Worm (Caenorhabditis elegans): ENCODE results near the gene T26C5.4.

T26C5.4 gene

DNA sequence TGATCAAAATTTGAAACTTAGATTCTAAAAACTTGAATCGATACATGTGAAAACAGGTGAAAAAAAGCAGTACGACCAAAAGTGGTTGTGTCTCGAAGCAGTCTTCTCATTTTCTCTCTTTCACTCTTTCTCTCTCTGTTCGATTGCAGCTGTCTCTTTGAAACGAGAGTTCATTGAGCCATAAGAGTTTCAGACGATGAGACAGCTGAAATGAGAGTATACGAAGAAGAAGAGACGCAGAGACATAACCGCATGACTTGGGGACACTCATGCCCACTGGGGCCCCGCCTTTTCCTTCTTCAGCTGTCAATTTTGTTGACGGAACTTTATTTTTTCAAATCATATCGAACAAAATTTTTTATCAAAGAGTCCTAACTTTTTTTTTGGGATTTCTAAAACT is 23.7 kb upstream of the T26C5.4 start (continued):
- TF ChIP-seq ceh-58 (GFP tag; IDR thresholded peaks at IDR 0.05) (no peak), ztf-18 (tag; optimal IDR thresholded peaks at IDR 0.05) (peak; percentile 16), rec-8 (tag; optimal IDR thresholded peaks at IDR 0.05) (no peak), lir-1 (GFP tag; conservative IDR thresholded peaks at IDR 0.05) (peak; percentile 51; the same call in 1 of the 2 replicates), cebp-1 (GFP tag; IDR thresholded peaks at IDR 0.05) (no peak), cebp-1 (tag; optimal IDR thresholded peaks at IDR 0.05) (peak; percentile 78), tbp1 (GFP tag; optimal IDR thresholded peaks at IDR 0.05) (peak; percentile 48), attf-6 (GFP tag; IDR thresholded peaks at IDR 0.05) (no peak), hmg-1.2 (GFP tag; IDR thresholded peaks at IDR 0.05) (peak; percentile 98), T26A5.8 (tag; optimal IDR thresholded peaks at IDR 0.05) (no peak), lin-26 (GFP tag; IDR thresholded peaks at IDR 0.05) (peak; percentile 71), dpff-1 (tag; optimal IDR thresholded peaks at IDR 0.05) (no peak), rcor-1 (GFP tag; IDR thresholded peaks at IDR 0.05) (no peak), sdz-38 (tag; optimal IDR thresholded peaks at IDR 0.05) (no peak)

DNA sequence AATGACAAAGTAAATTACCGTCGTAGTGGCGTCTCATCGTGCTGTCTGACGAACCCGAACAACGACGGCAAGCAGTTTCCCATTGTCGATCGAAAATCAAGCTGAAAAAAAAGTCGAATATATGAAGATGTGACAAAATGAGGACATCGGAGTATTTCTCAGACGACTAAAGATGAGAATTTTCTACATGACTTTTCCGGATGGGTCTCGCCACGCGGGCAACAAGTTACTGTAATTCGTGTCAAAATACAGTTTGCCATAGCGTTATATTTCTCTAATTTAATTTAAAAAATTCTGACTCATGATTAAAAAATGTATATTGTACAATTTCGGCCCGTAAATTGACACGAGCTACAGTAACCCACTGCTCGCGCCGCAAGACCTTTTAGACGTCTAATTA is 22.6 kb upstream of the T26C5.4 start, which contains the start of gene C01G6.4:
TSS of gene C01G6.4 (minus strand) at position 101 of the 400 bp plus-strand sequence.
- no peak for TF ChIP-seq mcd-1 (GFP tag; IDR thresholded peaks at IDR 0.05)

DNA sequence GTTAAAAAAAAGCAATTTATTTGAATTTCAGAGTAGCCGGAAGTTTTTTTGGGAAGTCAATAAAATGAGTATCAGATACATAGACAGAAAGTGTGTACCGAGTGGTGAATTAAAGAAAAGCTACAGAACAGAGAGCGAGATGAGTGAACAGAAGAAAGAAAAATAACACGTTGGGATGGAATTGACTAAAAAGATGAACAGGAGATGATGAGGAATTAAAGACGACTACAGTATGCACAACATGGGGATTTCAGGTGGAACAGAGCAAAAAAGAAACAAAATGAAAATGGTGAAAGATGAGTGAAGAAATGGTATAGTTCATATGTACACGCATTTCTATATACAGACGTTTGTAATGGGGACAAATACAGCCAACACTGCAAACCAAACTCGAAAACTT is 21.0 kb upstream of the T26C5.4 start:
- no peak for TF ChIP-seq lsl-1 (GFP tag; optimal IDR thresholded peaks at IDR 0.05)
- no peak for TF ChIP-seq rcor-1 (GFP tag; IDR thresholded peaks at IDR 0.05)
- no peak for TF ChIP-seq ceh-79 (tag; optimal IDR thresholded peaks at IDR 0.05)
- no peak for TF ChIP-seq lin-40 (tag; optimal IDR thresholded peaks at IDR 0.05)
- no peak for TF ChIP-seq atf-7 (tag; optimal IDR thresholded peaks at IDR 0.05)
- TF ChIP-seq ets-4 (GFP tag; optimal IDR thresholded peaks at IDR 0.05): no peak

- TF ChIP-seq sptf-2 (GFP tag; optimal IDR thresholded peaks at IDR 0.05) (no peak), nhr-27 (tag; optimal IDR thresholded peaks at IDR 0.05) (no peak), die-1 (tag; optimal IDR thresholded peaks at IDR 0.05) (no peak), B0035.1 (tag; optimal IDR thresholded peaks at IDR 0.05) (no peak), ceh-58 (GFP tag; IDR thresholded peaks at IDR 0.05) (no peak), pha-4 (tag; optimal IDR thresholded peaks at IDR 0.05) (no peak), ztf-22 (GFP tag; optimal IDR thresholded peaks at IDR 0.05) (no peak), unc-130 (GFP tag; optimal IDR thresholded peaks at IDR 0.05) (no peak), zfh-2 (GFP tag; conservative IDR thresholded peaks at IDR 0.05) (no peak), ztf-26 (tag; optimal IDR thresholded peaks at IDR 0.05) (no peak), D2030.7 (GFP tag; IDR thresholded peaks at IDR 0.05) (no peak), him-1 (tag; optimal IDR thresholded peaks at IDR 0.05) (no peak), efl-1 (GFP tag; optimal IDR thresholded peaks at IDR 0.05) (peak; percentile 61), ceh-91 (GFP tag; IDR thresholded peaks at IDR 0.05) (no peak), ceh-100 (GFP tag; IDR thresholded peaks at IDR 0.05) (no peak), F49E8.2 (tag; optimal IDR thresholded peaks at IDR 0.05; ENCODE audit: insufficient read depth) (no peak), madf-6 (GFP tag; IDR thresholded peaks at IDR 0.05) (0 out of 2 replicates have a peak, but pooled peaks have one; percentile 38), ztf-6 (GFP tag; IDR thresholded peaks at IDR 0.05) (no peak)
Observed at ce11 chrII:9269588-9269987, 19.3 kb upstream of the T26C5.4 start, which contains the start of gene C01G6.3. Gene C01G6.3, plus strand, starts transcription at chrII:9269888.
